Worm (Caenorhabditis elegans): ENCODE data around the gene ZK856.5.

The ZK856.5 gene

ce11 chrV:10168870-10169269 lies 21.1 kb downstream of the ZK856.5 start:
- TF ChIP-seq unc-39 (tag; optimal IDR thresholded peaks at IDR 0.05) (no peak), zip-8 (tag; optimal IDR thresholded peaks at IDR 0.05) (no peak), lin-13 (tag; optimal IDR thresholded peaks at IDR 0.05) (no peak), ceh-39 (tag; optimal IDR thresholded peaks at IDR 0.05) (no peak), unc-62 (GFP tag; optimal IDR thresholded peaks at IDR 0.05) (no peak), elt-1 (tag; optimal IDR thresholded peaks at IDR 0.05; ENCODE audit: borderline replicate concordance, insufficient read depth) (no peak), drap-1 (GFP tag; optimal IDR thresholded peaks at IDR 0.05) (no peak), ham-2 (GFP tag; optimal IDR thresholded peaks at IDR 0.05) (no peak), mep-1 (tag; optimal IDR thresholded peaks at IDR 0.05) (no peak), hlh-1 (tag; optimal IDR thresholded peaks at IDR 0.05) (no peak), mab-5 (tag; optimal IDR thresholded peaks at IDR 0.05) (no peak), nhr-2 (tag; optimal IDR thresholded peaks at IDR 0.05) (no peak), M03D4.4 (tag; optimal IDR thresholded peaks at IDR 0.05) (no peak), unc-120 (tag; optimal IDR thresholded peaks at IDR 0.05; ENCODE audit: poor library complexity, severe bottlenecking) (no peak), ces-1 (GFP tag; optimal IDR thresholded peaks at IDR 0.05) (no peak)

ce11 chrV:10166368-10166767 lies 23.6 kb downstream of the ZK856.5 start, which contains the start of gene C51E3.6:
Gene C51E3.6, minus strand, starts transcription at chrV:10166468.
- TF ChIP-seq ces-1 (GFP tag; optimal IDR thresholded peaks at IDR 0.05) (no peak), elt-3 (tag; optimal IDR thresholded peaks at IDR 0.05) (no peak), ceh-83 (GFP tag; optimal IDR thresholded peaks at IDR 0.05) (no peak), ztf-11 (tag; optimal IDR thresholded peaks at IDR 0.05) (no peak), tbx-8 (GFP tag; optimal IDR thresholded peaks at IDR 0.05) (no peak), nhr-2 (tag; optimal IDR thresholded peaks at IDR 0.05) (no peak), drap-1 (GFP tag; optimal IDR thresholded peaks at IDR 0.05) (no peak), nhr-76 (tag; optimal IDR thresholded peaks at IDR 0.05) (no peak)

- TF ChIP-seq ces-1 (GFP tag; optimal IDR thresholded peaks at IDR 0.05) (no peak), blmp-1 (tag; optimal IDR thresholded peaks at IDR 0.05) (no peak), snpc-4 (tag; optimal IDR thresholded peaks at IDR 0.05) (no peak), bed-3 (GFP tag; optimal IDR thresholded peaks at IDR 0.05) (no peak), nhr-76 (tag; optimal IDR thresholded peaks at IDR 0.05) (no peak), nhr-28 (tag; optimal IDR thresholded peaks at IDR 0.05) (no peak), elt-3 (tag; optimal IDR thresholded peaks at IDR 0.05) (no peak), flh-1 (GFP tag; optimal IDR thresholded peaks at IDR 0.05) (no peak), lin-13 (tag; optimal IDR thresholded peaks at IDR 0.05) (no peak)
These were observed 29.0 kb downstream of the ZK856.5 start, which contains the start of gene C51E3.10 for ce11 chrV:10160954-10161353. Gene C51E3.10, minus strand, starts transcription at chrV:10161134.

- no peak for TF ChIP-seq nhr-12 (tag; optimal IDR thresholded peaks at IDR 0.05)
- no peak for TF ChIP-seq cnd-1 (tag; optimal IDR thresholded peaks at IDR 0.05)
- no peak for TF ChIP-seq drap-1 (GFP tag; optimal IDR thresholded peaks at IDR 0.05)
- no peak for TF ChIP-seq ceh-83 (GFP tag; optimal IDR thresholded peaks at IDR 0.05)
- TF ChIP-seq snpc-4 (tag; optimal IDR thresholded peaks at IDR 0.05): no peak
- TF ChIP-seq ztf-11 (tag; optimal IDR thresholded peaks at IDR 0.05): no peak
- TF ChIP-seq lsy-2 (tag; optimal IDR thresholded peaks at IDR 0.05): no peak
- no peak for TF ChIP-seq blmp-1 (tag; optimal IDR thresholded peaks at IDR 0.05)
- no peak for TF ChIP-seq lin-13 (tag; optimal IDR thresholded peaks at IDR 0.05)
- no peak for TF ChIP-seq lin-32 (GFP tag; optimal IDR thresholded peaks at IDR 0.05)
- TF ChIP-seq mep-1 (tag; optimal IDR thresholded peaks at IDR 0.05): no peak
- no peak for TF ChIP-seq bed-3 (GFP tag; optimal IDR thresholded peaks at IDR 0.05)
- TF ChIP-seq sem-2 (GFP tag; optimal IDR thresholded peaks at IDR 0.05): no peak
- TF ChIP-seq ces-1 (GFP tag; optimal IDR thresholded peaks at IDR 0.05): no peak
- no peak for TF ChIP-seq unc-62 (GFP tag; optimal IDR thresholded peaks at IDR 0.05)
These were observed 30.0 kb downstream of the ZK856.5 start for ce11 chrV:10159972-10160371.

ce11 chrV:10158528-10158927 lies 31.4 kb downstream of the ZK856.5 start, which contains the start of gene srsx-30:
Gene srsx-30, plus strand, starts transcription at chrV:10158828.
- no peak for TF ChIP-seq elt-1 (tag; optimal IDR thresholded peaks at IDR 0.05; ENCODE audit: borderline replicate concordance, insufficient read depth)
- no peak for TF ChIP-seq nhr-237 (tag; optimal IDR thresholded peaks at IDR 0.05)
- TF ChIP-seq blmp-1 (tag; optimal IDR thresholded peaks at IDR 0.05): no peak
- TF ChIP-seq lin-13 (tag; optimal IDR thresholded peaks at IDR 0.05): no peak
- TF ChIP-seq unc-39 (tag; optimal IDR thresholded peaks at IDR 0.05): no peak
- TF ChIP-seq nhr-76 (tag; optimal IDR thresholded peaks at IDR 0.05): no peak
